Worm (Caenorhabditis elegans) whole organism, early embryonic: ENCODE data around the gene nspd-7.
A peak's percentile ranks its signal among the peaks of the same experiment; 100 is the strongest.

Experiments used
- B0310.2 ChIP-seq: sonication (generic microtip); optimal IDR thresholded peaks from 2 replicates; lab custom pipeline; 2016; ENCODE audit warnings: mild to moderate bottlenecking, missing genetic modification characterization, missing compliant biosample characterization
- F13C5.2 ChIP-seq: sonication (generic microtip); optimal IDR thresholded peaks from 2 replicates; lab custom pipeline; 2017; ENCODE audit warnings: mild to moderate bottlenecking, missing genetic modification characterization, inconsistent platforms, missing compliant biosample characterization
- aly-1 ChIP-seq: sonication (generic microtip); optimal IDR thresholded peaks from 2 replicates; lab custom pipeline; 2016; ENCODE audit warnings: missing genetic modification characterization, missing compliant biosample characterization
- ama-1 ChIP-seq: fragments of 150-350 bp; optimal IDR thresholded peaks from 2 replicates; lab custom pipeline; 2014
- ceh-13 ChIP-seq: fragments of 200-800 bp; sonication (Bioruptor generic); optimal IDR thresholded peaks from 2 replicates; lab custom pipeline; 2018; ENCODE audit warnings: mild to moderate bottlenecking, missing genetic modification characterization, missing compliant biosample characterization
- ceh-36 ChIP-seq: sonication (generic microtip); optimal IDR thresholded peaks from 2 replicates; lab custom pipeline; 2016; ENCODE audit warnings: missing genetic modification characterization, inconsistent platforms, missing compliant biosample characterization
- ets-7 ChIP-seq: sonication (generic microtip); optimal IDR thresholded peaks from 2 replicates; lab custom pipeline; 2016; ENCODE audit warnings: missing genotype, missing genetic modification characterization, missing compliant biosample characterization
- flt-1 ChIP-seq: fragments of 200-800 bp; sonication (Bioruptor generic); IDR thresholded peaks from 2 replicates; pipeline ENCODE4 v1.3.6; 2022; ENCODE audit warnings: missing genetic modification characterization, missing compliant biosample characterization
- hmbx-1 ChIP-seq: sonication (generic microtip); optimal IDR thresholded peaks from 2 replicates; lab custom pipeline; 2016; ENCODE audit warnings: mild to moderate bottlenecking, missing genetic modification characterization, missing compliant biosample characterization
- hmg-4 ChIP-seq: fragments of 200-800 bp; sonication (Bioruptor generic); optimal IDR thresholded peaks from 2 replicates; lab custom pipeline; 2018; ENCODE audit warnings: mild to moderate bottlenecking, missing genetic modification characterization, missing compliant biosample characterization
- hnd-1 ChIP-seq: sonication (generic microtip); optimal IDR thresholded peaks from 2 replicates; lab custom pipeline; 2016; ENCODE audit warnings: missing genetic modification characterization, missing compliant biosample characterization
- pes-1 ChIP-seq: fragments of 200-800 bp; sonication (Bioruptor generic); IDR thresholded peaks from 2 replicates; pipeline ENCODE4 v1.3.6; 2022; ENCODE audit warnings: missing genetic modification reagents, missing genetic modification characterization, missing compliant biosample characterization
- scrt-1 ChIP-seq: fragments of 200-800 bp; sonication (Bioruptor generic); IDR thresholded peaks from 2 replicates; pipeline ENCODE4 v1.3.6; 2022; ENCODE audit warnings: missing genetic modification characterization, missing compliant biosample characterization
- sea-1 ChIP-seq: fragments of 200-800 bp; sonication (Bioruptor generic); conservative IDR thresholded peaks from 2 replicates; pipeline ENCODE4 v1.3.6; 2022; ENCODE audit warnings: missing genetic modification characterization, missing compliant biosample characterization
- tbx-11 ChIP-seq: fragments of 200-800 bp; sonication (Bioruptor generic); IDR thresholded peaks from 2 replicates; pipeline ENCODE4 v1.3.6; 2022; ENCODE audit warnings: missing genetic modification characterization, missing compliant biosample characterization
- tbx-37 ChIP-seq: fragments of 200-800 bp; sonication (Bioruptor generic); conservative IDR thresholded peaks from 2 replicates; pipeline ENCODE4 v1.3.6; 2022; ENCODE audit warnings: missing genetic modification reagents, missing genetic modification characterization, missing compliant biosample characterization
- tra-4 ChIP-seq: sonication (generic microtip); optimal IDR thresholded peaks from 2 replicates; lab custom pipeline; 2017; ENCODE audit warnings: missing genetic modification characterization, missing compliant biosample characterization

nspd-7 gene

DNA sequence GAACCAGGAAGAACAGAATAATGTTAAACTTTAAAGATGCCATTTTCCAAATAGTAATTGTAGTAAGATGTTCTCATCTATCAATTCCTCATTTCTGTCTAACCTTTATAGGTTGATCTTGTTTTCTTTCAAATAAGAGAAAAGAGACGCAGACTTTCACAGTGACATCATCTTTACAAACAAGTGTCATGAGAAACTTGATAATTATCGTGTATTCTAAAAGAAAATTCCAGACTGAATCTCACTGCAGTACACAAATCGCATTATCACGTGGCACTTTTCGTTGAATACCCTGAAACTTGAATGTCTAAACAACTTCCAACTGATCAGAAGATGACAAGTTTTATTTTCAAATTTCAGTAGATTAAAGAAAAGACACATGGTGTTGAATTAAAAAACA, 26.1 kb upstream of the nspd-7 start, which contains the start of gene R09E10.13:
Gene R09E10.13, minus strand, starts transcription at position 61 of the 400 bp plus-strand sequence.
- no peak for TF ChIP-seq flt-1 (GFP tag; lab: Robert Waterston, UW)
- TF ChIP-seq hnd-1: no peak
- no peak for TF ChIP-seq aly-1 (tag; lab: Kevin White, UChicago)
- no peak for TF ChIP-seq ceh-13 (GFP tag; lab: Kevin White, UChicago)
- TF ChIP-seq ama-1 (lab: Kevin White, UChicago): no peak
- no peak for TF ChIP-seq scrt-1
- TF ChIP-seq tra-4: no peak
- no peak for TF ChIP-seq B0310.2 (tag; lab: Kevin White, UChicago)
- no peak for TF ChIP-seq hmbx-1 (tag; lab: Kevin White, UChicago)
- TF ChIP-seq tbx-11 (GFP tag; lab: Robert Waterston, UW): no peak
- no peak for TF ChIP-seq tbx-37 (GFP tag; lab: Robert Waterston, UW)
- TF ChIP-seq hmg-4 (GFP tag; lab: Kevin White, UChicago): no peak
- no peak for TF ChIP-seq F13C5.2 (tag; lab: Kevin White, UChicago)

DNA sequence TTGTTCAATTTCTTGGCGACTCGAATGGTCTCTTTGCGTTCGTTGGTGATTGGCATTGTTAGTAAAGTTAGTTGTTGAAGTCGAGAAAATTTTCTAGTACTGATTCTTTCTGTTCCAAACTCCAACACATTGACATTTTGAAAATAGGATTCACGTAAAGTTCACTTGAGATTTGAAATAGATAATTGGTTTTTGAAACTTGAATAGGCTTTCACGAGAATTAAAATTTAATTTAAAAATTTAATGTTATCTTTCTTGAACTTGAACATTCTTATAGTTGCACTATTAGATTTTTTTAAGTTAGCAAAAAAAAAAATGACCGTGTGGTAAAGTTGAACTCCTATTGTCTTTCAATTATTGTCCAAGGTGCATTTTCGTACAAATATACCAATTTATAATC, 25.0 kb upstream of the nspd-7 start, which contains the start of gene R09E10.6:
Gene R09E10.6, minus strand, starts transcription at position 101 of the 400 bp plus-strand sequence.
- no peak for TF ChIP-seq flt-1 (GFP tag; lab: Robert Waterston, UW)
- no peak for TF ChIP-seq hnd-1
- TF ChIP-seq scrt-1: no peak
- no peak for TF ChIP-seq pes-1
- TF ChIP-seq tbx-11 (GFP tag; lab: Robert Waterston, UW): no peak
- no peak for TF ChIP-seq sea-1 (GFP tag; lab: Robert Waterston, UW)
- TF ChIP-seq hmbx-1 (tag; lab: Kevin White, UChicago): no peak
- TF ChIP-seq B0310.2 (tag; lab: Kevin White, UChicago): no peak
- no peak for TF ChIP-seq F13C5.2 (tag; lab: Kevin White, UChicago)

DNA sequence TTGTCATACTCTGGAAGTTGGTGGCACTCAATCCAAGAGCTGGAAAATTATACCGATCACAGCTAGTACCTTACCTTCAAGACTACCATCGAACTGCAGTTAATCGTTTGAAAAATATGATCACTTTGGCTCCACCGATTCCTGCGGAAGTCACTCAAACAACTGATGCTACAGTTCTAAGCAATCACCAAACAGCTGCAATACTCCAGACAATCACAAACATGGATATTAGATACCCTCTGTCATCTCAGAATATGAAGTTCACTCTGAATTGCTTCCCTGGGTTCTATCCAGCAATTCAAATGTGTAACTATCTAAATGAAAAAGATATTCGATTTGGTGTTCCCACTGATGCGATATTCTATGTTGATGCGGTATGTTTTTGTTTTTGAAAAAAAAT, 19.6 kb upstream of the nspd-7 start:
- TF ChIP-seq tra-4: no peak

DNA sequence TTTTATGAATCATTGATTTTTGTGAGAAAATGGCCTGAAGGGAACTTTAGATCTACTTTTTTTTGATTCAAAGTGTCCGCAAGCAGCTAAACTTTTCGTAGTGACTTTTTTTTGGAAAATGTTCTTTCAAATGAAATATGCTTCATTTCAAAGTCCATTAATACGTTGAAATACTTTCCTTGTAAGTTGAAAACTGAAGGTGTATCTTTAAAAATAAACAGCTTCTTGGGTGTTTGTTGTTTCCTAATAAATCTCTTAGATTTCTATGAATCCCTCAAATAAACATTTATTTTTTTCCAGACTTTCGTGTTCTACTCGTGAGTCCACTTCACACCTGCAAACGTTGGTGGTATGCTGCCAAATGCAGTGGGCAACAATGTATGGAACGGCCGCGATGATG, 17.7 kb upstream of the nspd-7 start, which contains the start of gene ebax-1:
Gene ebax-1, plus strand, starts transcription at position 301 of the 400 bp plus-strand sequence.
- TF ChIP-seq ama-1 (lab: Kevin White, UChicago): no peak
- TF ChIP-seq sea-1 (GFP tag; lab: Robert Waterston, UW): no peak
- TF ChIP-seq ets-7: no peak
- TF ChIP-seq hnd-1: no peak
- TF ChIP-seq ceh-36 (tag; lab: Kevin White, UChicago): no peak
- no peak for TF ChIP-seq flt-1 (GFP tag; lab: Robert Waterston, UW)
- TF ChIP-seq B0310.2 (tag; lab: Kevin White, UChicago): no peak
- no peak for TF ChIP-seq tbx-11 (GFP tag; lab: Robert Waterston, UW)
- TF ChIP-seq tra-4: no peak
- TF ChIP-seq pes-1: no peak
- no peak for TF ChIP-seq hmbx-1 (tag; lab: Kevin White, UChicago)
- TF ChIP-seq F13C5.2 (tag; lab: Kevin White, UChicago): no peak
- TF ChIP-seq ceh-13 (GFP tag; lab: Kevin White, UChicago): no peak
- no peak for TF ChIP-seq aly-1 (tag; lab: Kevin White, UChicago)
- TF ChIP-seq tbx-37 (GFP tag; lab: Robert Waterston, UW): no peak
- TF ChIP-seq scrt-1: no peak
- TF ChIP-seq hmg-4 (GFP tag; lab: Kevin White, UChicago): no peak

DNA sequence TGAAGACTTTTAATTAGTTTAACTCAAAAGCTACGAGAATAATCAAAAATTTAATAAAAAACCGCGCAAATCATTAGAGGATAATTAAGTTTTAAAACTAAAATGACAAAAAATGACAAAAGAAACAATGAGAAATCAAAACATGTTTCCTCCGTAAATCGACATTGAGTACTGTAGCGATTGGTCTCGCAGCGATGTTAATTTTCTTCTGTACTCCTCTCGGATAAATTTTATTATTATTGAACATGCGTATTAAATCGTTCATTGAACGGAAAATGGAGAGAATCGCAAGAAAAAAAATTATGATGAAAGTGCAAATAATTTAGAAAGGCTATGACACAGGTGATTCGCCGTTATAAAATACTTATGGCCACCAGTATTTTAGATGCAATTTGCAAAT, 16.3 kb upstream of the nspd-7 start:
- TF ChIP-seq tra-4: no peak
- no peak for TF ChIP-seq ets-7

DNA sequence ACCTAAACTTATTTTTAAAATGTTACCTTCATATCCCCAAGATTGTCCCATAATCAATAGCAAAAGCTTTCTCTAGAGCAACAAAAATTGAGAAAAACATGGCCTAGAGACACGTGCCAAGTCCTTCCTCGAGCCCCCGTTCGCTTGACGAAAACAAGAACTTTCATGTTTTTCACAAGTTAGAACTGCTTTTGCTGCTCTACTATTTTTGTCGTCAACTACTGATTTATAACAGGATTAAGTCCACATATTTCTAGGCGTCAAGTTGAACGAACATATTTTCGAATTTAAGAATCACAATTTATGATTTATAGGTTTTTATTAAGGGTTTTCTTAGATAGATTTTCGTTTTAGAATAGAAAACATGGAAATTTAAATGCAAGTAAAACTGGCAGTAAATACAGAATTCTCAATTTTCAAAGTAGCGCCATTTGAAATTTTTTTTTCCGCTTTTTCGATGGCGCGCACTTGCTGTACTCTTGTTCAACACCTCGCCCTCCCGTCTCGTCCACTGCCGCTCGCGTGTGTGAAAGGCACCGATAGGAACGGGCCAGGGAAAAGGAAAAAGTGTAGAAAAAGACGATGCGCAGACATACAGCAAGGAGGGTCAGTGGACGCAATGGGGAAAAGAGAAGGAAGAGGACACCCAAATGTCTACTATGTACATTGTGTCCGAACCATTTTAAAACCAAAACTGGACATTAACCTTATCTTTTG, 15.4 kb upstream of the nspd-7 start, which contains the start of gene rad-51:
Gene rad-51, minus strand, starts transcription at position 51 of the 717 bp plus-strand sequence.
- TF ChIP-seq hmg-4 (GFP tag; lab: Kevin White, UChicago) (peak; percentile 44), tbx-11 (GFP tag; lab: Robert Waterston, UW) (no peak), scrt-1 (no peak), aly-1 (tag; lab: Kevin White, UChicago) (peak; percentile 37), F13C5.2 (tag; lab: Kevin White, UChicago) (peak; percentile 60)

DNA sequence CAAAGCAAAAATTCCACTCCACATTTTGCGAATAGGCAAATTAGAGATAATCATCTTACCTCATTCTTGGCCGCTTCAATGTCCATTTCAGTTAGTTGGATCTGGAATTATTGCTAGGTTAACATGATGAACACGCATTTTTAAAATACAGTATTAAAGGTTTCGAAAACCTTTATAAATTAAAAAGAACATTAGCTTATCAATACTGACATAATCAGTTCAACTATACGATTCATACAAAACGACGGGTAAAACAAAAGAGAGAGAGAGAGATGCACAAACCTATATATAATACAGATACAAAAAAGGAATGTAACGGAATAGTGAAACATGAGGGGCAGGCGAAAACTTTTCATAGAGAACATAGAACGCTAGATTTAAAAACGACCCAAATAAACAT, 12.5 kb upstream of the nspd-7 start, which contains the start of gene thk-1:
Gene thk-1, minus strand, starts transcription at position 101 of the 400 bp plus-strand sequence.
- TF ChIP-seq hnd-1: no peak
- no peak for TF ChIP-seq ama-1 (lab: Kevin White, UChicago)
- no peak for TF ChIP-seq tra-4
- no peak for TF ChIP-seq ceh-36 (tag; lab: Kevin White, UChicago)
- no peak for TF ChIP-seq tbx-37 (GFP tag; lab: Robert Waterston, UW)
- TF ChIP-seq hmg-4 (GFP tag; lab: Kevin White, UChicago): no peak

DNA sequence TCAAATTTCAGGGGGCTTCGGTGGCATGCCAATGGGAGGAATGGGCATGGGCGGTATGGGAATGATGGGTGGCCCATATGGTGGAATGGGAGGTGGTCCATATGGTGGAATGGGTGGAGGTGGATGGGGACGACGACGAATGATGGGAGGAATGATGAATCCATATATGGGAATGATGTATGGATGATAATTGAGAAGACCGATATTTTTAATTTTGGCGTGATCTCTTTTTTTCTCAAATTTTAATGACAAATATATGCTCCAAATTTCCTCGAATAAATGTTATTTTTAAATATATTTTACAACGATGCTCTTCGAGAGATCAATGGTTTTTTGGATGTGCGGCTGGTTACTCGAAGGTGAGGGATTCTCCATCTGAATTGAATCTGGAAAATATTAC, 8.7 kb upstream of the nspd-7 start, which contains the start of gene Y43C5A.4:
Gene Y43C5A.4, plus strand, starts transcription at position 301 of the 400 bp plus-strand sequence.
- TF ChIP-seq aly-1 (tag; lab: Kevin White, UChicago) (no peak), hmbx-1 (tag; lab: Kevin White, UChicago) (no peak), ets-7 (no peak), pes-1 (no peak), tbx-37 (GFP tag; lab: Robert Waterston, UW) (no peak), tra-4 (no peak), hnd-1 (no peak), flt-1 (GFP tag; lab: Robert Waterston, UW) (no peak)
